Worm (Caenorhabditis elegans) whole organism, mixed stage, embryonic: ENCODE data around the gene fbxa-28.
"Not testable (repeated sequence)": the region's sequence is repeated elsewhere in the genome, so short reads cannot be mapped to it uniquely, and the experiment has no call there.

ENCODE experiments used
- blmp-1 ChIP-seq: fragments of 150-350 bp; optimal IDR thresholded peaks from 2 replicates; lab custom pipeline; 2014; ENCODE audit warnings: missing biosample characterization, missing genetic modification characterization
- ceh-39 ChIP-seq: fragments of 150-350 bp; optimal IDR thresholded peaks from 2 replicates; lab custom pipeline; 2014; ENCODE audit warnings: missing biosample characterization, missing genetic modification characterization
- ceh-83 ChIP-seq: fragments of 200-800 bp; sonication (Bioruptor generic); optimal IDR thresholded peaks from 2 replicates; lab custom pipeline; 2018; ENCODE audit warnings: mild to moderate bottlenecking, missing genetic modification characterization, missing compliant biosample characterization
- elt-3 ChIP-seq: fragments of 150-350 bp; optimal IDR thresholded peaks from 2 replicates; lab custom pipeline; 2014; ENCODE audit warnings: missing biosample characterization, missing genetic modification characterization
- mep-1 ChIP-seq: fragments of 150-350 bp; optimal IDR thresholded peaks from 2 replicates; lab custom pipeline; 2017; ENCODE audit warnings: missing biosample characterization, missing genetic modification reagents, missing genetic modification characterization, inconsistent platforms
- nhr-237 ChIP-seq: fragments of 150-350 bp; optimal IDR thresholded peaks from 2 replicates; lab custom pipeline; 2014; ENCODE audit warnings: missing biosample characterization, missing genetic modification characterization
- nhr-28 ChIP-seq: fragments of 150-350 bp; optimal IDR thresholded peaks from 2 replicates; lab custom pipeline; 2014; ENCODE audit warnings: missing biosample characterization, missing genetic modification characterization
- snpc-4 ChIP-seq: fragments of 150-350 bp; optimal IDR thresholded peaks from 2 replicates; lab custom pipeline; 2014; ENCODE audit warnings: missing biosample characterization, missing genetic modification characterization
- sptf-1 ChIP-seq: sonication (generic microtip); optimal IDR thresholded peaks from 2 replicates; lab custom pipeline; 2017; ENCODE audit warnings: mild to moderate bottlenecking, missing genetic modification characterization, moderate library complexity, missing compliant biosample characterization
- unc-120 ChIP-seq: sonication (generic microtip); optimal IDR thresholded peaks from 2 replicates; lab custom pipeline; 2017; ENCODE audit warnings: missing genetic modification characterization, missing compliant biosample characterization; ENCODE audit not compliant: poor library complexity, severe bottlenecking
- unc-39 ChIP-seq: fragments of 150-350 bp; optimal IDR thresholded peaks from 2 replicates; lab custom pipeline; 2014; ENCODE audit warnings: missing biosample characterization, missing genetic modification characterization
- unc-62 ChIP-seq: fragments of 150-350 bp; optimal IDR thresholded peaks from 2 replicates; lab custom pipeline; 2014; ENCODE audit warnings: missing biosample characterization, missing genetic modification reagents, missing genetic modification characterization

ce11 chrIII:1263692-1264091, 34.0 kb upstream of the fbxa-28 start, which contains the start of gene srz-9:
- TF ChIP-seq snpc-4; blmp-1 (tag; lab: Kevin White, UChicago); nhr-28 (tag; lab: Kevin White, UChicago); mep-1 (tag; lab: Kevin White, UChicago); unc-62 (GFP tag; lab: Kevin White, UChicago); ceh-39; elt-3 (tag; lab: Kevin White, UChicago); nhr-237 (tag; lab: Kevin White, UChicago); ceh-83 (GFP tag; lab: Kevin White, UChicago); unc-39 (tag; lab: Kevin White, UChicago); unc-120 (tag; lab: Kevin White, UChicago); sptf-1 (tag; lab: Kevin White, UChicago): not testable (repeated sequence)
